Worm (Caenorhabditis elegans): Measurements from ENCODE around the gene sap-49.

DNA sequence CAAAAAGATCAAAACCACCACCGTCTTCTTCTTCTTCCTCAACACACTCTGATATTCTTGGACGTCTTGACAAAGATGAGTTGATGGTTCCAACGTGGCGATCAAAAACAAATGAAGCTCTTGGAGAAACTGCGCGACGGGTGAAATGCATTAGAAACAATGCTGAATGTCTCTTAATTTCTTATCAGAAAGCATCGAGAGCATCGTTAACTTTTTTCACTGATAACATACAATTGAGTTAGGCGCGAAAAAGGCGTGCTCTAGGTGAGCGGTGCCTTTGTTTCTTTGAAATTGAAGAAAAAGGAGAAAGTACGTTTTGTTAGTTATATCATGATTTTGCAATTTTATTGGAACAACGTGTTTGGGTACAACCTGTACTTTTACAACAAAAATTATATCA is 37.7 kb upstream of the sap-49 start, which contains the start of gene gpcp-2:
- TF ChIP-seq klf-2 (GFP tag; conservative IDR thresholded peaks at IDR 0.05) = no peak
- no peak for TF ChIP-seq cog-1 (tag; optimal IDR thresholded peaks at IDR 0.05)
- no peak for TF ChIP-seq med-1 (GFP tag; optimal IDR thresholded peaks at IDR 0.05; ENCODE audit: insufficient read depth)
- TF ChIP-seq flt-1 (GFP tag; IDR thresholded peaks at IDR 0.05) = no peak
- TF ChIP-seq ztf-23 (GFP tag; IDR thresholded peaks at IDR 0.05) = no peak
- TF ChIP-seq ztf-29 (GFP tag; IDR thresholded peaks at IDR 0.05) = no peak
- TF ChIP-seq T22C8.4 (GFP tag; IDR thresholded peaks at IDR 0.05) = no peak
- TF ChIP-seq tab-1 (GFP tag; IDR thresholded peaks at IDR 0.05) = no peak
